Worm (Caenorhabditis elegans) whole organism, L2 larva: ENCODE results near the gene F56D6.11.
A peak's percentile ranks its signal among the peaks of the same experiment; 100 is the strongest.

ENCODE experiments used
- C34F6.9 ChIP-seq: fragments of 150-350 bp; optimal IDR thresholded peaks from 2 replicates; lab custom pipeline; 2014; ENCODE audit warnings: missing biosample characterization, missing genetic modification characterization
- F13H6.1 ChIP-seq: sonication (generic microtip); optimal IDR thresholded peaks from 2 replicates; lab custom pipeline; 2016; ENCODE audit warnings: missing genetic modification characterization, missing compliant biosample characterization
- Y55F3AM.14 ChIP-seq: fragments of 200-800 bp; sonication (Bioruptor generic); optimal IDR thresholded peaks from 2 replicates; lab custom pipeline; 2018; ENCODE audit warnings: mild to moderate bottlenecking, missing genetic modification characterization, missing compliant biosample characterization
- ZK546.5 ChIP-seq: sonication (generic microtip); optimal IDR thresholded peaks from 2 replicates; lab custom pipeline; 2017; ENCODE audit warnings: missing biosample characterization, missing genetic modification characterization
- alr-1 ChIP-seq: fragments of 150-350 bp; optimal IDR thresholded peaks from 2 replicates; lab custom pipeline; 2014; ENCODE audit warnings: missing biosample characterization, missing genetic modification characterization
- aly-2 ChIP-seq: fragments of 150-350 bp; optimal IDR thresholded peaks from 2 replicates; lab custom pipeline; 2014; ENCODE audit warnings: missing biosample characterization, missing genetic modification characterization
- ama-1 ChIP-seq: fragments of 150-350 bp; optimal IDR thresholded peaks from 2 replicates; lab custom pipeline; 2018; ENCODE audit warnings: inconsistent platforms
- crh-2 ChIP-seq: sonication (generic microtip); optimal IDR thresholded peaks from 2 replicates; lab custom pipeline; 2017; ENCODE audit warnings: missing biosample characterization, missing genetic modification characterization
- dmd-4 ChIP-seq: sonication (generic microtip); optimal IDR thresholded peaks from 2 replicates; lab custom pipeline; 2017; ENCODE audit warnings: missing biosample characterization, missing genetic modification characterization
- elt-1 ChIP-seq: fragments of 150-350 bp; optimal IDR thresholded peaks from 2 replicates; lab custom pipeline; 2014; ENCODE audit warnings: missing biosample characterization, missing genetic modification characterization
- elt-3 ChIP-seq: sonication (generic microtip); optimal IDR thresholded peaks from 2 replicates; lab custom pipeline; 2017; ENCODE audit warnings: missing biosample characterization, missing genetic modification characterization
- fos-1 ChIP-seq: fragments of 150-350 bp; optimal IDR thresholded peaks from 2 replicates; lab custom pipeline; 2014; ENCODE audit warnings: missing biosample characterization, missing genetic modification characterization
- lin-11 ChIP-seq: fragments of 150-350 bp; sonication (generic microtip); optimal IDR thresholded peaks from 2 replicates; lab custom pipeline; 2014; ENCODE audit warnings: missing biosample characterization, missing genetic modification characterization, inconsistent platforms, mixed read lengths
- lin-39 ChIP-seq: fragments of 150-350 bp; optimal IDR thresholded peaks from 2 replicates; lab custom pipeline; 2014; ENCODE audit warnings: missing biosample characterization, missing genetic modification reagents, missing genetic modification characterization
- lsy-2 ChIP-seq, 2 experiments: fragments of 150-350 bp in 1 of 2; sonication (generic microtip) in 1 of 2; optimal IDR thresholded peaks; 2 replicates each; lab custom pipeline; 2014 to 2017; ENCODE audit warnings: missing biosample characterization in 2 of 2, missing genetic modification characterization in 2 of 2
- mab-5 ChIP-seq: fragments of 150-350 bp; optimal IDR thresholded peaks from 2 replicates; lab custom pipeline; 2014; ENCODE audit warnings: missing biosample characterization, missing genetic modification characterization
- mdl-1 ChIP-seq, 2 experiments: fragments of 150-350 bp in 1 of 2; sonication (generic microtip) in 1 of 2; optimal IDR thresholded peaks; 2 replicates each; lab custom pipeline; 2017; ENCODE audit warnings: missing biosample characterization in 2 of 2, missing genetic modification characterization in 2 of 2
- nhr-10 ChIP-seq: sonication (generic microtip); optimal IDR thresholded peaks from 2 replicates; lab custom pipeline; 2017; ENCODE audit warnings: missing biosample characterization, missing genetic modification characterization
- nhr-129 ChIP-seq: fragments of 150-350 bp; optimal IDR thresholded peaks from 2 replicates; lab custom pipeline; 2014; ENCODE audit warnings: missing biosample characterization, missing genetic modification characterization
- nhr-21 ChIP-seq: fragments of 150-350 bp; optimal IDR thresholded peaks from 2 replicates; lab custom pipeline; 2014; ENCODE audit warnings: missing biosample characterization, missing genetic modification characterization
- nhr-23 ChIP-seq: fragments of 150-350 bp; optimal IDR thresholded peaks from 2 replicates; lab custom pipeline; 2014; ENCODE audit warnings: missing biosample characterization, missing genetic modification reagents, missing genetic modification characterization
- nhr-25 ChIP-seq: fragments of 150-350 bp; sonication (generic microtip); optimal IDR thresholded peaks from 3 replicates; lab custom pipeline; 2014; ENCODE audit warnings: missing biosample characterization, missing genetic modification characterization
- nhr-6 ChIP-seq: fragments of 150-350 bp; optimal IDR thresholded peaks from 2 replicates; lab custom pipeline; 2014; ENCODE audit warnings: missing biosample characterization, missing genetic modification characterization
- nhr-77 ChIP-seq: fragments of 150-350 bp; optimal IDR thresholded peaks from 2 replicates; lab custom pipeline; 2014; ENCODE audit warnings: missing biosample characterization, missing genetic modification characterization
- peb-1 ChIP-seq: fragments of 150-350 bp; optimal IDR thresholded peaks from 2 replicates; lab custom pipeline; 2014; ENCODE audit warnings: missing biosample characterization, missing genetic modification characterization
- sem-4 ChIP-seq: fragments of 150-350 bp; optimal IDR thresholded peaks from 2 replicates; lab custom pipeline; 2014; ENCODE audit warnings: missing biosample characterization, missing genetic modification reagents, missing genetic modification characterization
- skn-1 ChIP-seq: sonication (generic microtip); optimal IDR thresholded peaks from 2 replicates; lab custom pipeline; 2017; ENCODE audit warnings: missing biosample characterization, missing genetic modification characterization
- sma-3 ChIP-seq: sonication (generic microtip); optimal IDR thresholded peaks from 2 replicates; lab custom pipeline; 2016; ENCODE audit warnings: missing genetic modification reagents, missing genetic modification characterization, missing compliant biosample characterization
- sma-9 ChIP-seq, 2 experiments: fragments of 150-350 bp in 1 of 2; sonication (generic microtip) in 1 of 2; optimal IDR thresholded peaks; 2 replicates each; lab custom pipeline; 2014 to 2016; ENCODE audit warnings: missing genetic modification characterization in 2 of 2, mild to moderate bottlenecking in 1 of 2, missing biosample characterization in 1 of 2, missing compliant biosample characterization in 1 of 2, missing genetic modification reagents in 1 of 2, moderate library complexity in 1 of 2
- snpc-4 ChIP-seq: fragments of 150-350 bp; optimal IDR thresholded peaks from 2 replicates; lab custom pipeline; 2014; ENCODE audit warnings: missing biosample characterization, missing genetic modification characterization
- unc-39 ChIP-seq: fragments of 150-350 bp; optimal IDR thresholded peaks from 2 replicates; lab custom pipeline; 2014; ENCODE audit warnings: missing biosample characterization, missing genetic modification characterization
- unc-55 ChIP-seq: fragments of 150-350 bp; sonication (generic microtip); optimal IDR thresholded peaks from 3 replicates; lab custom pipeline; 2014; ENCODE audit warnings: missing biosample characterization, missing genetic modification reagents, missing genetic modification characterization
- unc-62 ChIP-seq: fragments of 150-350 bp; optimal IDR thresholded peaks from 2 replicates; lab custom pipeline; 2014; ENCODE audit warnings: missing biosample characterization, missing genetic modification reagents, missing genetic modification characterization
- zag-1 ChIP-seq: fragments of 150-350 bp; optimal IDR thresholded peaks from 2 replicates; lab custom pipeline; 2014; ENCODE audit warnings: missing biosample characterization, missing genetic modification characterization
- ztf-1 ChIP-seq: fragments of 200-800 bp; sonication (Bioruptor generic); conservative IDR thresholded peaks from 2 replicates; pipeline ENCODE4 v1.3.6; 2022; ENCODE audit warnings: missing genetic modification characterization, missing compliant biosample characterization
- ztf-11 ChIP-seq: sonication (generic microtip); optimal IDR thresholded peaks from 2 replicates; lab custom pipeline; 2017; ENCODE audit warnings: missing biosample characterization, missing genetic modification characterization
- ztf-4 ChIP-seq: fragments of 150-350 bp; optimal IDR thresholded peaks from 2 replicates; lab custom pipeline; 2014; ENCODE audit warnings: missing biosample characterization, missing genetic modification characterization

F56D6.11 gene

DNA sequence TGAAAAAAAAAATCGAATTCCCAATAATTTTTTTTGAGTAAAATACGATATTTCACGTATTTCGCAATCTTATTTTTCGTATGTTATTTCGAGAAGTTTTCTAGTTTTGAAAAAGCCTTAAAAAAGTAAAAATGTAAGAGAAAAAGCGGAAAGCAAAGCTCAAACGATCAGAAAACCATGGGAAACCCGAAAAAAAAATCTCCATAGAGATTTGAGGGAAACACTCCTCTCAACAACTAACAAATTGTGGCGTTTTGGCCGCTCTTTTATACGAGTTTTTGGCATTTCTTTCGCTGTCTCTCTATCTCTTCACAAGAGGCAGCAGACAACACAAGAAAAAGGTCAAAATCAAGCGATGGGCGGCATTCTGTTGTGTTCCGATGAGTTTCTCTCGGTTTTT is 31.9 kb downstream of the F56D6.11 start:
- TF ChIP-seq fos-1 (peak; percentile 65), nhr-129 (peak; percentile 45), C34F6.9 (tag; lab: Kevin White, UChicago) (peak; percentile 41), unc-55 (peak; percentile 28), nhr-10 (tag; lab: Kevin White, UChicago) (peak; percentile 30), nhr-25 (tag; lab: Kevin White, UChicago) (peak; percentile 19), nhr-21 (tag; lab: Kevin White, UChicago) (no peak), F13H6.1 (tag; lab: Kevin White, UChicago) (peak; percentile 10), lsy-2 (tag; optimal IDR thresholded peaks at IDR 0.05; lab: Kevin White, UChicago) (peak in 1 of 2 experiments; percentile 51), sma-9 (GFP tag; optimal IDR thresholded peaks at IDR 0.05; lab: Kevin White, UChicago) (peak; percentile 26), sma-9 (tag; optimal IDR thresholded peaks at IDR 0.05; lab: Kevin White, UChicago) (no peak), crh-2 (tag; lab: Kevin White, UChicago) (peak; percentile 40), ama-1 (lab: Kevin White, UChicago) (peak; percentile 95), nhr-6 (tag; lab: Kevin White, UChicago) (no peak), unc-62 (GFP tag; lab: Kevin White, UChicago) (no peak), alr-1 (no peak)

DNA sequence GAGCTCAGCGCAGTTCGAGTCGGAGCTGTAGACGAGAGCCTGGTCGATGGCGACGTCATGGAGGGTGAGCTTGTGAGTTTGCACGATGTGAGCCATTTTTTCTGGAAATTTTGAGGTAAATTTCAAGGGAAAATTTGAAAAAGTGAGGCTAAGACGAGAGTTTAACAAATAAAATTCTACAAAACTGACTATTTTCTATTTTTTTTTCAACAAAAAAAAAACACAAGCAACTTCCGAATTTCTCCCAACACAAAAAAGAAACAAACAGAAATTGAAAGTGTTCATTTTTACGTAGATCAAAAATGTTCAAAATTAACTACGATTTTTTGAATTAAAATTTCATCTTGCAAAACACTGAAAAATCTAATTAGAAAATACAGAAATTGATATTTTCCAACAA is 32.6 kb downstream of the F56D6.11 start, which contains the start of gene F37C4.5:
Gene F37C4.5 (minus strand): TSS at position 101 of the 400 bp plus-strand sequence.
- TF ChIP-seq ztf-4 (tag; lab: Kevin White, UChicago) (no peak), dmd-4 (no peak), nhr-77 (no peak), mab-5 (tag; lab: Kevin White, UChicago) (no peak), skn-1 (tag; lab: Kevin White, UChicago) (no peak), ztf-11 (no peak), alr-1 (no peak), crh-2 (tag; lab: Kevin White, UChicago) (no peak), mdl-1 (tag; optimal IDR thresholded peaks at IDR 0.05; lab: Kevin White, UChicago) (no peak), elt-1 (tag; lab: Kevin White, UChicago) (no peak), fos-1 (no peak), Y55F3AM.14 (GFP tag; lab: Kevin White, UChicago) (no peak)

- TF ChIP-seq ztf-4 (tag; lab: Kevin White, UChicago) (no peak), mdl-1 (tag; optimal IDR thresholded peaks at IDR 0.05; lab: Kevin White, UChicago) (no peak), ama-1 (lab: Kevin White, UChicago) (no peak), crh-2 (tag; lab: Kevin White, UChicago) (no peak), nhr-25 (tag; lab: Kevin White, UChicago) (no peak), nhr-10 (tag; lab: Kevin White, UChicago) (no peak), sma-3 (GFP tag; lab: Kevin White, UChicago) (no peak), nhr-129 (no peak), unc-55 (no peak), aly-2 (tag; lab: Kevin White, UChicago) (no peak)
Measured at ce11 chrIV:3873195-3873594, 33.1 kb downstream of the F56D6.11 start.

DNA sequence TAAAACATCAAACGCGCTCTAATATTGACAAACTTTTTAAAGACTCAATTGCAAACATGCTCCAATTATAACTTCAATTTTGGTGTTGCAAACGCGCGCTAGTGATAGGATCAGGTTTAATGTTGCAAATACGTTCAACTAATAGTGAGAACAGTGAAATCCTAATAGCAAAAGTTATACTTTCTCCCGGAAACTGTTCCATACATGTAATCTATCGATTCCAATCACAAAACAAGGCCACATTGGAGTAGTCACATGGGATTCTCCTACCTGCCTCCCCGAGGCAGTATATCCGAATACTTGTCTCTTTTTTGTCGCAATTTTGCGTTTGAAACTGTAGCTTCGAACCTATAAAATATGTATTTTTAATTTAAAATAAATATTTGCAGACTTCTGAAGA is 36.4 kb downstream of the F56D6.11 start:
- TF ChIP-seq snpc-4 (tag; lab: Kevin White, UChicago) = no peak
- TF ChIP-seq alr-1 = no peak
- TF ChIP-seq sma-9 (GFP tag; optimal IDR thresholded peaks at IDR 0.05; lab: Kevin White, UChicago) = no peak
- no peak for TF ChIP-seq sma-9 (tag; optimal IDR thresholded peaks at IDR 0.05; lab: Kevin White, UChicago)
- no peak for TF ChIP-seq ztf-1 (GFP tag; lab: Robert Waterston, UW)
- TF ChIP-seq lin-11 (tag; lab: Kevin White, UChicago) = no peak
- no peak for TF ChIP-seq mab-5 (tag; lab: Kevin White, UChicago)
- TF ChIP-seq ztf-11 = no peak
- no peak for TF ChIP-seq ZK546.5 (tag; lab: Kevin White, UChicago)
- no peak for TF ChIP-seq nhr-23
- TF ChIP-seq, all 48 proteins: peak for 0

DNA sequence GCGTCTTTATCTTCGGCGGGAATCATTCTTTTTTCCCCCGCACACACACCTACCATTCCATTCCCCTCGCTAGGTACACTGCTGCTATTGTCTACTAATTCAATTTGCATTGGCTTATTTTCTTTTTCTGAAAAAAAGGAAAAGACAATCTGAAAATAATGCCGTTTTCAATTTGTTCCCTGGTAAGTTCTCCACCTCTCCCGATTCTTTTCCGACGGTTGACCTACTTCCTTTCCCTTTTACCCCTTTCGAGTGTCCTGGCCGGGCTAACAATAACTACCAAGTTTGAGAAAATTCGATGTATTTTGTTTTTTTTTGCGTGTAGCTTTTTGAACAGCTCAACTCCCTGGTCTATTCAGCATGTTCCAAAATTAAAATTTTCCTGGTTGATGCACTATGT is 39.0 kb downstream of the F56D6.11 start, which contains the start of gene F37C4.4:
Gene F37C4.4 (plus strand): TSS at position 58 of the 400 bp plus-strand sequence.
- TF ChIP-seq nhr-6 (tag; lab: Kevin White, UChicago) = no peak
- no peak for TF ChIP-seq nhr-77
- TF ChIP-seq alr-1 = no peak
- no peak for TF ChIP-seq unc-39
- no peak for TF ChIP-seq ztf-11
- TF ChIP-seq mdl-1 (tag; optimal IDR thresholded peaks at IDR 0.05; lab: Kevin White, UChicago) = no peak
- TF ChIP-seq fos-1 = no peak
- no peak for TF ChIP-seq lin-11 (tag; lab: Kevin White, UChicago)
- TF ChIP-seq zag-1 (tag; lab: Kevin White, UChicago) = no peak
- no peak for TF ChIP-seq nhr-23
- TF ChIP-seq ZK546.5 (tag; lab: Kevin White, UChicago) = no peak
- no peak for TF ChIP-seq sem-4 (tag; lab: Kevin White, UChicago)
- TF ChIP-seq lin-39 = no peak
- no peak for TF ChIP-seq sma-9 (GFP tag; optimal IDR thresholded peaks at IDR 0.05; lab: Kevin White, UChicago)
- no peak for TF ChIP-seq sma-9 (tag; optimal IDR thresholded peaks at IDR 0.05; lab: Kevin White, UChicago)
- no peak for TF ChIP-seq peb-1 (tag; lab: Kevin White, UChicago)
- no peak for TF ChIP-seq elt-3
